Worm (Caenorhabditis elegans) whole organism, young adult: ENCODE results near the gene nhr-40.

ENCODE experiments used
- B0035.1 ChIP-seq: sonication (generic microtip); optimal IDR thresholded peaks from 2 replicates; lab custom pipeline; 2016; ENCODE audit warnings: missing genetic modification characterization, mild to moderate bottlenecking, missing compliant biosample characterization, missing genotype, missing genetic modification reagents
- B0336.3 ChIP-seq: fragments of 200-800 bp; sonication (Bioruptor generic); IDR thresholded peaks from 2 replicates; pipeline ENCODE4 v1.3.6; 2022; ENCODE audit warnings: missing genetic modification characterization, missing compliant biosample characterization
- C17E4.6 ChIP-seq: fragments of 200-800 bp; sonication (Bioruptor generic); IDR thresholded peaks from 2 replicates; pipeline ENCODE4 v1.3.6; 2022; ENCODE audit warnings: missing genetic modification reagents, missing genetic modification characterization, missing compliant biosample characterization
- F55B11.4 ChIP-seq: sonication (generic microtip); optimal IDR thresholded peaks from 2 replicates; lab custom pipeline; 2016; ENCODE audit warnings: missing compliant biosample characterization, missing genetic modification characterization, borderline replicate concordance; ENCODE audit not compliant: insufficient read depth
- F57A8.1 ChIP-seq: fragments of 200-800 bp; sonication (Bioruptor generic); optimal IDR thresholded peaks from 2 replicates; lab custom pipeline; 2018; ENCODE audit warnings: mild to moderate bottlenecking, missing genetic modification characterization, moderate library complexity, missing compliant biosample characterization
- Y67H2A.10 ChIP-seq: fragments of 200-800 bp; sonication (Bioruptor generic); conservative IDR thresholded peaks from 2 replicates; pipeline ENCODE4 v1.3.6; 2022; ENCODE audit warnings: missing genetic modification reagents, missing genetic modification characterization, missing compliant biosample characterization
- Y95B8A.8 ChIP-seq: fragments of 200-800 bp; sonication (Bioruptor generic); IDR thresholded peaks from 2 replicates; pipeline ENCODE4 v1.3.6; 2022; ENCODE audit warnings: missing genetic modification reagents, missing genetic modification characterization, missing compliant biosample characterization
- ZK185.1 ChIP-seq: sonication (generic microtip); optimal IDR thresholded peaks from 2 replicates; lab custom pipeline; 2016; ENCODE audit warnings: mild to moderate bottlenecking, missing genetic modification characterization, missing compliant biosample characterization; ENCODE audit not compliant: poor library complexity, severe bottlenecking
- akir-1 ChIP-seq: fragments of 200-800 bp; sonication (Bioruptor generic); optimal IDR thresholded peaks from 2 replicates; lab custom pipeline; 2018; ENCODE audit warnings: mild to moderate bottlenecking, missing genetic modification characterization, moderate library complexity, missing compliant biosample characterization
- aptf-2 ChIP-seq: fragments of 200-800 bp; sonication (Bioruptor generic); conservative IDR thresholded peaks from 2 replicates; pipeline ENCODE4 v1.3.6; 2022; ENCODE audit warnings: missing genetic modification reagents, missing genetic modification characterization, missing compliant biosample characterization
- aptf-3 ChIP-seq: fragments of 200-800 bp; sonication (Bioruptor generic); IDR thresholded peaks from 2 replicates; pipeline ENCODE4 v1.3.6; 2022; ENCODE audit warnings: missing genetic modification characterization, missing compliant biosample characterization
- athp-1 ChIP-seq: sonication (generic microtip); optimal IDR thresholded peaks from 2 replicates; lab custom pipeline; 2017; ENCODE audit warnings: mild to moderate bottlenecking, missing genetic modification characterization, missing compliant biosample characterization
- attf-3 ChIP-seq: fragments of 200-800 bp; sonication (Bioruptor generic); conservative IDR thresholded peaks from 2 replicates; pipeline ENCODE4 v1.3.6; 2022; ENCODE audit warnings: missing genetic modification reagents, missing genetic modification characterization, missing compliant biosample characterization
- attf-5 ChIP-seq: fragments of 200-800 bp; sonication (Bioruptor generic); optimal IDR thresholded peaks from 2 replicates; lab custom pipeline; 2018; ENCODE audit warnings: mild to moderate bottlenecking, missing genetic modification characterization, missing compliant biosample characterization
- bed-2 ChIP-seq: fragments of 200-800 bp; sonication (Bioruptor generic); IDR thresholded peaks from 2 replicates; pipeline ENCODE4 v1.3.6; 2022; ENCODE audit warnings: missing genetic modification reagents, missing genetic modification characterization, missing compliant biosample characterization
- cebp-1 ChIP-seq, 2 experiments: fragments of 200-800 bp in 1 of 2; sonication (Bioruptor generic) in 1 of 2; sonication (generic microtip) in 1 of 2; IDR thresholded peaks in 1 of 2; optimal IDR thresholded peaks in 1 of 2; 2 replicates each; pipeline versions ENCODE4 v1.3.6 to Lab custom; 2017 to 2022; ENCODE audit warnings: missing compliant biosample characterization in 2 of 2, missing genetic modification characterization in 2 of 2, mild to moderate bottlenecking in 1 of 2, missing genetic modification reagents in 1 of 2, moderate library complexity in 1 of 2
- cebp-2 ChIP-seq: fragments of 200-800 bp; sonication (Bioruptor generic); IDR thresholded peaks from 2 replicates; pipeline ENCODE4 v1.3.6; 2022; ENCODE audit warnings: missing genetic modification characterization, missing compliant biosample characterization
- dox-1 ChIP-seq: fragments of 200-800 bp; sonication (Bioruptor generic); IDR thresholded peaks from 2 replicates; pipeline ENCODE4 v1.3.6; 2022; ENCODE audit warnings: missing genetic modification reagents, missing genetic modification characterization, missing compliant biosample characterization
- dpl-1 ChIP-seq: fragments of 150-350 bp; optimal IDR thresholded peaks from 2 replicates; lab custom pipeline; 2014; ENCODE audit warnings: missing biosample characterization, missing genetic modification reagents, missing genetic modification characterization
- egl-18 ChIP-seq: fragments of 200-800 bp; sonication (Bioruptor generic); IDR thresholded peaks from 2 replicates; pipeline ENCODE4 v1.3.6; 2022; ENCODE audit warnings: missing genetic modification reagents, missing genetic modification characterization, missing compliant biosample characterization
- egl-44 ChIP-seq: fragments of 200-800 bp; sonication (Bioruptor generic); IDR thresholded peaks from 2 replicates; pipeline ENCODE4 v1.3.6; 2022; ENCODE audit warnings: missing genetic modification reagents, missing genetic modification characterization, missing compliant biosample characterization
- ekl-4 ChIP-seq: fragments of 200-800 bp; sonication (Bioruptor generic); IDR thresholded peaks from 2 replicates; pipeline ENCODE4 v1.3.6; 2022; ENCODE audit warnings: missing genetic modification reagents, missing genetic modification characterization, missing compliant biosample characterization
- ets-4 ChIP-seq: fragments of 200-800 bp; sonication (Bioruptor generic); optimal IDR thresholded peaks from 2 replicates; lab custom pipeline; 2018; ENCODE audit warnings: mild to moderate bottlenecking, missing genetic modification characterization, missing compliant biosample characterization
- hlh-12 ChIP-seq: sonication (generic microtip); optimal IDR thresholded peaks from 2 replicates; lab custom pipeline; 2016; ENCODE audit warnings: missing genetic modification characterization, missing compliant biosample characterization
- hlh-26 ChIP-seq: fragments of 200-800 bp; sonication (Bioruptor generic); conservative IDR thresholded peaks from 2 replicates; pipeline ENCODE4 v1.3.6; 2022; ENCODE audit warnings: missing genetic modification reagents, missing genetic modification characterization, missing compliant biosample characterization
- hmg-20 ChIP-seq: fragments of 200-800 bp; sonication (Bioruptor generic); IDR thresholded peaks from 2 replicates; pipeline ENCODE4 v1.3.6; 2022; ENCODE audit warnings: missing genetic modification reagents, missing genetic modification characterization, missing compliant biosample characterization
- hsf-1 ChIP-seq: fragments of 200-800 bp; sonication (Bioruptor generic); IDR thresholded peaks from 2 replicates; pipeline ENCODE4 v1.3.6; 2022; ENCODE audit warnings: missing genetic modification reagents, missing genetic modification characterization, missing compliant biosample characterization
- lag-1 ChIP-seq: fragments of 200-800 bp; sonication (Bioruptor generic); IDR thresholded peaks from 2 replicates; pipeline ENCODE4 v1.3.6; 2022; ENCODE audit warnings: missing genetic modification reagents, missing genetic modification characterization, missing compliant biosample characterization
- let-526 ChIP-seq: fragments of 200-800 bp; sonication (Bioruptor generic); IDR thresholded peaks from 2 replicates; pipeline ENCODE4 v1.3.6; 2022; ENCODE audit warnings: missing genetic modification reagents, missing genetic modification characterization, missing compliant biosample characterization
- lin-26 ChIP-seq: fragments of 200-800 bp; sonication (Bioruptor generic); IDR thresholded peaks from 2 replicates; pipeline ENCODE4 v1.3.6; 2022; ENCODE audit warnings: missing genetic modification reagents, missing genetic modification characterization, missing compliant biosample characterization
- lin-54 ChIP-seq: fragments of 200-800 bp; sonication (Bioruptor generic); optimal IDR thresholded peaks from 2 replicates; lab custom pipeline; 2018; ENCODE audit warnings: mild to moderate bottlenecking, missing genetic modification characterization, missing compliant biosample characterization
- lsy-27 ChIP-seq: sonication (generic microtip); optimal IDR thresholded peaks from 2 replicates; lab custom pipeline; 2017; ENCODE audit warnings: missing genetic modification characterization, mild to moderate bottlenecking, missing compliant biosample characterization, antibody characterized with exemption, missing genotype, borderline replicate concordance; ENCODE audit not compliant: insufficient read depth
- madf-6 ChIP-seq: fragments of 200-800 bp; sonication (Bioruptor generic); IDR thresholded peaks from 2 replicates; pipeline ENCODE4 v1.3.6; 2022; ENCODE audit warnings: missing genetic modification reagents, missing genetic modification characterization, missing compliant biosample characterization
- nfya-1 ChIP-seq: sonication (generic microtip); optimal IDR thresholded peaks from 2 replicates; lab custom pipeline; 2017; ENCODE audit warnings: antibody characterized with exemption, missing compliant biosample characterization, missing genetic modification characterization, borderline replicate concordance; ENCODE audit not compliant: insufficient read depth
- nhr-120 ChIP-seq: fragments of 200-800 bp; sonication (Bioruptor generic); IDR thresholded peaks from 2 replicates; pipeline ENCODE4 v1.3.6; 2022; ENCODE audit warnings: missing genetic modification characterization, missing compliant biosample characterization
- rcor-1 ChIP-seq: fragments of 200-800 bp; sonication (Bioruptor generic); IDR thresholded peaks from 2 replicates; pipeline ENCODE4 v1.3.6; 2022; ENCODE audit warnings: missing genetic modification reagents, missing genetic modification characterization, missing compliant biosample characterization
- rec-8 ChIP-seq, 2 experiments: sonication (generic microtip); optimal IDR thresholded peaks; 2 replicates each; lab custom pipeline; 2016; ENCODE audit warnings: mild to moderate bottlenecking in 2 of 2, missing genetic modification characterization in 2 of 2, missing genetic modification reagents in 2 of 2, missing genotype in 2 of 2, missing biosample characterization in 1 of 2, missing compliant biosample characterization in 1 of 2, moderate library complexity in 1 of 2
- snpc-1.1 ChIP-seq: sonication (generic microtip); optimal IDR thresholded peaks from 2 replicates; lab custom pipeline; 2017; ENCODE audit warnings: missing genetic modification characterization, mild to moderate bottlenecking, missing compliant biosample characterization, antibody characterized with exemption, moderate library complexity, missing genotype, missing genetic modification reagents; ENCODE audit not compliant: insufficient read depth
- somi-1 ChIP-seq: fragments of 200-800 bp; sonication (Bioruptor generic); optimal IDR thresholded peaks from 2 replicates; lab custom pipeline; 2018; ENCODE audit warnings: mild to moderate bottlenecking, missing genetic modification characterization, missing compliant biosample characterization
- sptf-2 ChIP-seq: fragments of 200-800 bp; sonication (Bioruptor generic); optimal IDR thresholded peaks from 2 replicates; lab custom pipeline; 2018; ENCODE audit warnings: mild to moderate bottlenecking, missing genetic modification characterization, missing compliant biosample characterization
- tbp1 ChIP-seq: fragments of 200-800 bp; sonication (Bioruptor generic); optimal IDR thresholded peaks from 2 replicates; lab custom pipeline; 2018; ENCODE audit warnings: mild to moderate bottlenecking, missing genetic modification characterization, missing compliant biosample characterization
- unc-130 ChIP-seq: sonication (generic microtip); optimal IDR thresholded peaks from 2 replicates; lab custom pipeline; 2016; ENCODE audit warnings: missing genetic modification reagents, missing genetic modification characterization, missing compliant biosample characterization
- ztf-22 ChIP-seq: fragments of 200-800 bp; sonication (Bioruptor generic); optimal IDR thresholded peaks from 2 replicates; lab custom pipeline; 2018; ENCODE audit warnings: mild to moderate bottlenecking, missing genetic modification characterization, moderate library complexity, missing compliant biosample characterization
- ztf-26 ChIP-seq: sonication (generic microtip); optimal IDR thresholded peaks from 2 replicates; lab custom pipeline; 2017; ENCODE audit warnings: missing genetic modification characterization, missing compliant biosample characterization
- ztf-3 ChIP-seq: fragments of 200-800 bp; sonication (Bioruptor generic); optimal IDR thresholded peaks from 2 replicates; lab custom pipeline; 2018; ENCODE audit warnings: mild to moderate bottlenecking, missing genetic modification characterization, missing compliant biosample characterization
- ztf-6 ChIP-seq: fragments of 200-800 bp; sonication (Bioruptor generic); IDR thresholded peaks from 2 replicates; pipeline ENCODE4 v1.3.6; 2022; ENCODE audit warnings: missing genetic modification reagents, missing genetic modification characterization, missing compliant biosample characterization

The nhr-40 gene

DNA sequence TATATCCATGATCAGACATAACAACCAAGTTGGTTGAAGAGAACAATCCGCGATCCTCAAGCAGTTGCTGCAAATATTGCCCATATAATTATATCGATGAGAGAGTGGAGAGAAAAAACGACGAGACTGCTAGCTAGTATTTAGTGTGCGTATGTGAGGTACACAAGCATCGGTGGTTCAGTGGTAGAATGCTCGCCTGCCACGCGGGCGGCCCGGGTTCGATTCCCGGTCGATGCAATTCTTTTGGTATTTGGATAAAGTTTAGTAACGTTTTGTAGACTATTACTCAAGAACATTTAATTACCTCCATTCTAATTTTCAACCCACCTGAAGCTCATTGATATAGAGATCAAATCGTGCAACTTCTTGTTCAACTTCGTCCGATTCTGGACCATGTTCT lies 19.3 kb downstream of the nhr-40 start (continued):
- peak; percentile 48; the same call in 1 of the 2 replicates for TF ChIP-seq egl-18 (GFP tag; lab: Robert Waterston, UW)
- TF ChIP-seq hsf-1 (GFP tag; lab: Robert Waterston, UW), result peak; percentile 56; the same call in 1 of the 2 replicates
- TF ChIP-seq bed-2, result no peak
- no peak for TF ChIP-seq hlh-26 (GFP tag; lab: Robert Waterston, UW)
- TF ChIP-seq Y95B8A.8 (GFP tag; lab: Robert Waterston, UW), result no peak
- no peak for TF ChIP-seq aptf-2 (GFP tag; lab: Robert Waterston, UW)
- 0 out of 2 replicates have a peak, but pooled peaks have one; percentile 22 for TF ChIP-seq attf-3
- no peak for TF ChIP-seq ztf-3 (GFP tag; lab: Kevin White, UChicago)
- no peak; the same call in 1 of the 2 replicates for TF ChIP-seq ztf-6 (GFP tag; lab: Robert Waterston, UW)
- TF ChIP-seq ztf-22 (GFP tag; lab: Kevin White, UChicago), result peak; percentile 14
- TF ChIP-seq lin-54 (GFP tag; lab: Kevin White, UChicago), result peak; percentile 63
- TF ChIP-seq attf-5 (GFP tag; lab: Kevin White, UChicago), result peak; percentile 69
- peak; percentile 74 for TF ChIP-seq hlh-12 (tag; lab: Kevin White, UChicago)
- peak; percentile 64 for TF ChIP-seq madf-6 (GFP tag; lab: Robert Waterston, UW)
- TF ChIP-seq ekl-4, result peak; percentile 74
- no peak for TF ChIP-seq dpl-1 (GFP tag; lab: Kevin White, UChicago)
- TF ChIP-seq rcor-1, result peak; percentile 78
- peak; percentile 76 for TF ChIP-seq F57A8.1 (GFP tag; lab: Kevin White, UChicago)
- peak; percentile 94 for TF ChIP-seq lin-26 (GFP tag; lab: Robert Waterston, UW)
- no peak for TF ChIP-seq ets-4 (GFP tag; lab: Kevin White, UChicago)
- TF ChIP-seq egl-44 (GFP tag; lab: Robert Waterston, UW), result peak; percentile 82; the same call in 1 of the 2 replicates
- peak; percentile 88; the same call in 1 of the 2 replicates for TF ChIP-seq cebp-2
- no peak for TF ChIP-seq sptf-2 (GFP tag; lab: Kevin White, UChicago)
- peak; percentile 61 for TF ChIP-seq athp-1 (tag; lab: Kevin White, UChicago)
- peak; percentile 20 for TF ChIP-seq B0035.1 (tag; lab: Kevin White, UChicago)
- peak; percentile 94 for TF ChIP-seq dox-1 (GFP tag; lab: Robert Waterston, UW)
- peak; percentile 44; the same call in 1 of the 2 replicates for TF ChIP-seq Y67H2A.10
- peak; percentile 26; the same call in 1 of the 2 replicates for TF ChIP-seq aptf-3 (GFP tag; lab: Robert Waterston, UW)
- no peak for TF ChIP-seq F55B11.4 (tag; lab: Kevin White, UChicago)
- TF ChIP-seq ztf-26 (tag; lab: Kevin White, UChicago), result peak; percentile 82
- TF ChIP-seq nfya-1, result no peak
- peak; percentile 97 for TF ChIP-seq tbp1 (GFP tag; lab: Kevin White, UChicago)
- peak; percentile 40 for TF ChIP-seq lsy-27 (tag; lab: Kevin White, UChicago)
- TF ChIP-seq somi-1 (GFP tag; lab: Kevin White, UChicago), result peak; percentile 49
- TF ChIP-seq B0336.3 (GFP tag; lab: Robert Waterston, UW), result peak; percentile 83
- no peak for TF ChIP-seq akir-1 (GFP tag; lab: Kevin White, UChicago)
- peak in 1 of 2 experiments; percentile 69 for TF ChIP-seq rec-8 (tag; optimal IDR thresholded peaks at IDR 0.05; lab: Kevin White, UChicago)
- 0 out of 2 replicates have a peak, but pooled peaks have one; percentile 77 for TF ChIP-seq nhr-120 (GFP tag; lab: Robert Waterston, UW)
- peak; percentile 69 for TF ChIP-seq unc-130
- peak; percentile 32 for TF ChIP-seq snpc-1.1 (tag; lab: Kevin White, UChicago)
- 0 out of 2 replicates have a peak, but pooled peaks have one; percentile 26 for TF ChIP-seq let-526
- no peak for TF ChIP-seq lag-1 (GFP tag; lab: Robert Waterston, UW)
- TF ChIP-seq hmg-20 (GFP tag; lab: Robert Waterston, UW), result peak; percentile 70; the same call in 1 of the 2 replicates
- TF ChIP-seq ZK185.1 (tag; lab: Kevin White, UChicago), result peak; percentile 80
- peak; percentile 37; the same call in 1 of the 2 replicates for TF ChIP-seq C17E4.6
- TF ChIP-seq cebp-1 (GFP tag; IDR thresholded peaks at IDR 0.05; lab: Robert Waterston, UW), result 0 out of 2 replicates have a peak, but pooled peaks have one; percentile 44
- TF ChIP-seq cebp-1 (tag; optimal IDR thresholded peaks at IDR 0.05; lab: Kevin White, UChicago), result peak; percentile 79
